Worm (Caenorhabditis elegans): ENCODE measurements around the gene Y57G11C.33.

- TF ChIP-seq flt-1 (GFP tag; IDR thresholded peaks at IDR 0.05): no peak
- TF ChIP-seq klf-2 (GFP tag; conservative IDR thresholded peaks at IDR 0.05): no peak
- no peak for TF ChIP-seq ref-1 (GFP tag; conservative IDR thresholded peaks at IDR 0.05)
- TF ChIP-seq ztf-29 (GFP tag; IDR thresholded peaks at IDR 0.05): no peak
Measured at ce11 chrIV:14618551-14618950, 38.3 kb upstream of the Y57G11C.33 start.
